Worm (Caenorhabditis elegans): ENCODE results near the gene far-7.

The far-7 gene

ce11 chrII:319459-319858, at the start of gene far-7:
Gene far-7 (plus strand): TSS chrII:319789.
- no peak for TF ChIP-seq ceh-28 (tag; optimal IDR thresholded peaks at IDR 0.05)
- no peak for TF ChIP-seq egl-5 (tag; optimal IDR thresholded peaks at IDR 0.05)
- peak; percentile 56 for TF ChIP-seq ama-1 (optimal IDR thresholded peaks at IDR 0.05)
- no peak for TF ChIP-seq mdl-1 (tag; optimal IDR thresholded peaks at IDR 0.05)
- TF ChIP-seq daf-12 (tag; optimal IDR thresholded peaks at IDR 0.05), result no peak

ce11 chrII:273872-274271, 45.7 kb upstream of the far-7 start, which contains the start of gene B0432.7:
Gene B0432.7 (minus strand): TSS chrII:273972.
- TF ChIP-seq fkh-2 (tag; optimal IDR thresholded peaks at IDR 0.05) (no peak), egl-5 (tag; optimal IDR thresholded peaks at IDR 0.05) (no peak), eor-1 (tag; optimal IDR thresholded peaks at IDR 0.05) (no peak), nhr-25 (tag; optimal IDR thresholded peaks at IDR 0.05) (no peak), lin-15B (tag; optimal IDR thresholded peaks at IDR 0.05) (no peak), nhr-12 (tag; optimal IDR thresholded peaks at IDR 0.05) (no peak), jun-1 (tag; optimal IDR thresholded peaks at IDR 0.05) (no peak), ama-1 (optimal IDR thresholded peaks at IDR 0.05) (no peak), lin-39 (tag; optimal IDR thresholded peaks at IDR 0.05) (no peak)

- TF ChIP-seq elt-1 (tag; optimal IDR thresholded peaks at IDR 0.05) (no peak), nhr-23 (tag; optimal IDR thresholded peaks at IDR 0.05) (no peak), egl-5 (tag; optimal IDR thresholded peaks at IDR 0.05) (no peak), elt-3 (tag; optimal IDR thresholded peaks at IDR 0.05) (no peak), eor-1 (tag; optimal IDR thresholded peaks at IDR 0.05) (no peak), nhr-25 (tag; optimal IDR thresholded peaks at IDR 0.05) (no peak), nhr-11 (tag; optimal IDR thresholded peaks at IDR 0.05) (no peak), ceh-16 (tag; optimal IDR thresholded peaks at IDR 0.05) (no peak), lsy-12 (tag; optimal IDR thresholded peaks at IDR 0.05) (no peak), pha-4 (tag; optimal IDR thresholded peaks at IDR 0.05) (no peak), nhr-67 (tag; optimal IDR thresholded peaks at IDR 0.05) (no peak), nhr-76 (tag; optimal IDR thresholded peaks at IDR 0.05) (no peak), daf-12 (tag; optimal IDR thresholded peaks at IDR 0.05) (no peak), tbx-2 (tag; optimal IDR thresholded peaks at IDR 0.05) (no peak), snpc-4 (tag; optimal IDR thresholded peaks at IDR 0.05) (no peak), ceh-82 (tag; optimal IDR thresholded peaks at IDR 0.05) (no peak), ztf-11 (tag; optimal IDR thresholded peaks at IDR 0.05) (no peak), jun-1 (tag; optimal IDR thresholded peaks at IDR 0.05) (no peak), aly-2 (tag; optimal IDR thresholded peaks at IDR 0.05) (no peak)
Observed at ce11 chrII:278636-279035, 41.0 kb upstream of the far-7 start, which contains the start of gene B0432.8. Gene B0432.8 (minus strand): TSS chrII:278736.

- TF ChIP-seq pha-4 (tag; optimal IDR thresholded peaks at IDR 0.05) (no peak), nhr-237 (tag; optimal IDR thresholded peaks at IDR 0.05) (no peak), nhr-77 (tag; optimal IDR thresholded peaks at IDR 0.05) (no peak), ceh-9 (tag; optimal IDR thresholded peaks at IDR 0.05) (no peak), ceh-28 (tag; optimal IDR thresholded peaks at IDR 0.05) (no peak), elt-1 (tag; optimal IDR thresholded peaks at IDR 0.05) (no peak), elt-3 (tag; optimal IDR thresholded peaks at IDR 0.05) (no peak), eor-1 (tag; optimal IDR thresholded peaks at IDR 0.05) (no peak), elt-2 (tag; optimal IDR thresholded peaks at IDR 0.05) (no peak), ztf-4 (tag; optimal IDR thresholded peaks at IDR 0.05) (no peak), fkh-2 (tag; optimal IDR thresholded peaks at IDR 0.05) (no peak)
Observed at ce11 chrII:282483-282882, 37.1 kb upstream of the far-7 start, which contains the start of gene trul-1. Gene trul-1 (minus strand): TSS chrII:282583.

- no peak for TF ChIP-seq ceh-16 (tag; optimal IDR thresholded peaks at IDR 0.05)
- TF ChIP-seq ama-1 (optimal IDR thresholded peaks at IDR 0.05), result no peak
Observed at ce11 chrII:283594-283993, 36.0 kb upstream of the far-7 start, which contains the start of gene B0432.9. Gene B0432.9 (minus strand): TSS chrII:283694.

ce11 chrII:285627-286550, 33.7 kb upstream of the far-7 start, which contains the start of gene B0432.10:
Gene B0432.10 (minus strand): TSS chrII:286275.
- TF ChIP-seq nhr-237 (tag; optimal IDR thresholded peaks at IDR 0.05) (no peak), egl-27 (tag; optimal IDR thresholded peaks at IDR 0.05) (no peak), skn-1 (tag; optimal IDR thresholded peaks at IDR 0.05) (peak; percentile 69), elt-3 (tag; optimal IDR thresholded peaks at IDR 0.05) (no peak), elt-1 (tag; optimal IDR thresholded peaks at IDR 0.05) (no peak), nhr-43 (tag; optimal IDR thresholded peaks at IDR 0.05; ENCODE audit: poor library complexity, severe bottlenecking) (no peak), ztf-4 (tag; optimal IDR thresholded peaks at IDR 0.05) (no peak), nhr-23 (tag; optimal IDR thresholded peaks at IDR 0.05) (peak; percentile 90), ceh-28 (tag; optimal IDR thresholded peaks at IDR 0.05) (peak; percentile 18), tbx-2 (tag; optimal IDR thresholded peaks at IDR 0.05) (no peak), fos-1 (tag; optimal IDR thresholded peaks at IDR 0.05) (no peak), sea-2 (GFP tag; optimal IDR thresholded peaks at IDR 0.05) (no peak), nhr-76 (tag; optimal IDR thresholded peaks at IDR 0.05) (no peak), ceh-9 (tag; optimal IDR thresholded peaks at IDR 0.05) (no peak), elt-2 (tag; optimal IDR thresholded peaks at IDR 0.05) (peak; percentile 32), nhr-77 (tag; optimal IDR thresholded peaks at IDR 0.05) (no peak), lin-15B (tag; optimal IDR thresholded peaks at IDR 0.05) (peak; percentile 92), lin-39 (tag; optimal IDR thresholded peaks at IDR 0.05) (peak; percentile 26), pqm-1 (tag; optimal IDR thresholded peaks at IDR 0.05) (peak; percentile 91), ceh-82 (tag; optimal IDR thresholded peaks at IDR 0.05) (peak; percentile 47), mdl-1 (tag; optimal IDR thresholded peaks at IDR 0.05) (no peak), nhr-25 (tag; optimal IDR thresholded peaks at IDR 0.05) (peak; percentile 57), mml-1 (tag; optimal IDR thresholded peaks at IDR 0.05) (no peak)

Data from whole organism, L3 larva.